ENCODE assay signal across 1 worm cellular context in genomic region chrIV:7133140-7133539, ce11.
TF ChIP-seq lines count a peak whose summit lies in the region.

Gene cyn-12 (minus strand): TSS chrIV:7133217.

TF ChIP-seq in whole organism, L1 larva, 84 proteins besides CTCF, POLR2A, EP300 and RAD21 (continued from another document):
- TF ChIP-seq snpc-4 (tag; optimal IDR thresholded peaks at IDR 0.05; lab: Kevin White, UChicago): no peak
- TF ChIP-seq egl-13 (tag; optimal IDR thresholded peaks at IDR 0.05; lab: Kevin White, UChicago): no peak
- TF ChIP-seq lin-13 (GFP tag; optimal IDR thresholded peaks at IDR 0.05; lab: Kevin White, UChicago): no peak
- peak; percentile 55 for TF ChIP-seq snu-23 (GFP tag; optimal IDR thresholded peaks at IDR 0.05; lab: Kevin White, UChicago)
- TF ChIP-seq hlh-17 (GFP tag; optimal IDR thresholded peaks at IDR 0.05; lab: Kevin White, UChicago; ENCODE audit: borderline replicate concordance): no peak
- no peak for TF ChIP-seq irx-1 (tag; optimal IDR thresholded peaks at IDR 0.05; lab: Kevin White, UChicago)
- TF ChIP-seq egl-27 (tag; optimal IDR thresholded peaks at IDR 0.05; lab: Kevin White, UChicago): no peak
- peak; percentile 11 for TF ChIP-seq lin-14 (GFP tag; optimal IDR thresholded peaks at IDR 0.05; lab: Kevin White, UChicago)
- TF ChIP-seq ceh-88 (GFP tag; IDR thresholded peaks at IDR 0.05; lab: Robert Waterston, UW): no peak
- TF ChIP-seq pax-3 (tag; optimal IDR thresholded peaks at IDR 0.05; lab: Kevin White, UChicago): no peak
- no peak for TF ChIP-seq mab-9 (GFP tag; IDR thresholded peaks at IDR 0.05; lab: Robert Waterston, UW)
- TF ChIP-seq zip-4 (GFP tag; optimal IDR thresholded peaks at IDR 0.05; lab: Kevin White, UChicago): no peak
- TF ChIP-seq rnt-1 (tag; optimal IDR thresholded peaks at IDR 0.05; lab: Kevin White, UChicago): no peak
- no peak for TF ChIP-seq C04F5.9 (tag; optimal IDR thresholded peaks at IDR 0.05; lab: Kevin White, UChicago)
- TF ChIP-seq unc-130 (tag; optimal IDR thresholded peaks at IDR 0.05; lab: Kevin White, UChicago): peak; percentile 52
- TF ChIP-seq nhr-71 (tag; optimal IDR thresholded peaks at IDR 0.05; lab: Kevin White, UChicago): peak; percentile 56
- peak; percentile 85 for TF ChIP-seq F16B12.6 (tag; optimal IDR thresholded peaks at IDR 0.05; lab: Kevin White, UChicago)
- no peak for TF ChIP-seq nhr-77 (tag; optimal IDR thresholded peaks at IDR 0.05; lab: Kevin White, UChicago)
- TF ChIP-seq tbx-2 (tag; optimal IDR thresholded peaks at IDR 0.05; lab: Kevin White, UChicago): peak; percentile 6
- TF ChIP-seq elt-2 (tag; optimal IDR thresholded peaks at IDR 0.05; lab: Kevin White, UChicago): no peak
- TF ChIP-seq aha-1 (tag; optimal IDR thresholded peaks at IDR 0.05; lab: Kevin White, UChicago): no peak
- no peak for TF ChIP-seq ceh-82 (tag; optimal IDR thresholded peaks at IDR 0.05; lab: Kevin White, UChicago)
- TF ChIP-seq efl-1 (optimal IDR thresholded peaks at IDR 0.05; lab: Kevin White, UChicago): peak; percentile 15 to 52
- peak; percentile 52 to 93 for TF ChIP-seq efl-1 (GFP tag; optimal IDR thresholded peaks at IDR 0.05 in 1 of 2; lab: Kevin White, UChicago)
- TF ChIP-seq nhr-19 (GFP tag; conservative IDR thresholded peaks at IDR 0.05; lab: Robert Waterston, UW): no peak
- TF ChIP-seq lin-15B (tag; optimal IDR thresholded peaks at IDR 0.05; lab: Kevin White, UChicago): peak; percentile 7
- TF ChIP-seq ces-1 (GFP tag; optimal IDR thresholded peaks at IDR 0.05; lab: Kevin White, UChicago): no peak
- no peak for TF ChIP-seq jun-1 (tag; optimal IDR thresholded peaks at IDR 0.05; lab: Kevin White, UChicago)
- no peak for TF ChIP-seq Y116A8C.19 (tag; optimal IDR thresholded peaks at IDR 0.05; lab: Kevin White, UChicago; ENCODE audit: borderline replicate concordance)
- TF ChIP-seq efl-3 (GFP tag; optimal IDR thresholded peaks at IDR 0.05; lab: Kevin White, UChicago): no peak
- TF ChIP-seq lir-3 (tag; optimal IDR thresholded peaks at IDR 0.05; lab: Kevin White, UChicago; ENCODE audit: poor library complexity): no peak
- TF ChIP-seq nhr-11 (tag; optimal IDR thresholded peaks at IDR 0.05; lab: Kevin White, UChicago): no peak
- no peak for TF ChIP-seq ztf-11 (tag; optimal IDR thresholded peaks at IDR 0.05; lab: Kevin White, UChicago)
- TF ChIP-seq ceh-90 (tag; optimal IDR thresholded peaks at IDR 0.05; lab: Kevin White, UChicago): no peak
- no peak for TF ChIP-seq pag-3 (tag; optimal IDR thresholded peaks at IDR 0.05; lab: Kevin White, UChicago; ENCODE audit: borderline replicate concordance, insufficient read depth)
- TF ChIP-seq elt-3 (tag; optimal IDR thresholded peaks at IDR 0.05; lab: Kevin White, UChicago): no peak
- TF ChIP-seq nhr-20 (tag; optimal IDR thresholded peaks at IDR 0.05; lab: Kevin White, UChicago): peak; percentile 38
- TF ChIP-seq nhr-90 (tag; optimal IDR thresholded peaks at IDR 0.05; lab: Kevin White, UChicago; ENCODE audit: poor library complexity): no peak
- no peak for TF ChIP-seq xbp-1 (tag; optimal IDR thresholded peaks at IDR 0.05; lab: Kevin White, UChicago)
- no peak for TF ChIP-seq blmp-1 (tag; optimal IDR thresholded peaks at IDR 0.05; lab: Kevin White, UChicago)
- no peak for TF ChIP-seq tlp-1 (tag; optimal IDR thresholded peaks at IDR 0.05; lab: Kevin White, UChicago)
- TF ChIP-seq ztf-4 (tag; optimal IDR thresholded peaks at IDR 0.05; lab: Kevin White, UChicago): no peak
- TF ChIP-seq isw-1 (GFP tag; IDR thresholded peaks at IDR 0.05; lab: Robert Waterston, UW): no peak
- no peak for TF ChIP-seq hlh-4 (tag; optimal IDR thresholded peaks at IDR 0.05; lab: Kevin White, UChicago)
- no peak for TF ChIP-seq ceh-63 (GFP tag; optimal IDR thresholded peaks at IDR 0.05; lab: Kevin White, UChicago)
- TF ChIP-seq fos-1 (tag; optimal IDR thresholded peaks at IDR 0.05; lab: Kevin White, UChicago): no peak
- no peak for TF ChIP-seq unc-98 (GFP tag; IDR thresholded peaks at IDR 0.05; lab: Robert Waterston, UW)
- peak; percentile 31 for TF ChIP-seq swsn-7 (tag; optimal IDR thresholded peaks at IDR 0.05; lab: Kevin White, UChicago)
- TF ChIP-seq nhr-47 (tag; optimal IDR thresholded peaks at IDR 0.05; lab: Kevin White, UChicago): peak; percentile 52
- no peak for TF ChIP-seq ama-1 (optimal IDR thresholded peaks at IDR 0.05; lab: Kevin White, UChicago)
- no peak for TF ChIP-seq ets-5 (GFP tag; IDR thresholded peaks at IDR 0.05; lab: Robert Waterston, UW)
- no peak for TF ChIP-seq ceh-8 (GFP tag; optimal IDR thresholded peaks at IDR 0.05; lab: Kevin White, UChicago)
- peak; percentile 41 to 55 for TF ChIP-seq lsy-2 (tag; optimal IDR thresholded peaks at IDR 0.05; lab: Kevin White, UChicago)
- TF ChIP-seq lin-35 (GFP tag; optimal IDR thresholded peaks at IDR 0.05; lab: Kevin White, UChicago): peak; percentile 19 to 46
- TF ChIP-seq sup-37 (GFP tag; optimal IDR thresholded peaks at IDR 0.05; lab: Kevin White, UChicago): no peak
- no peak for TF ChIP-seq nhr-76 (tag; optimal IDR thresholded peaks at IDR 0.05; lab: Kevin White, UChicago)
